Worm (Caenorhabditis elegans): ENCODE results near the gene nuo-5.
A peak's percentile ranks its signal among the peaks of the same experiment; 100 is the strongest.

nuo-5 gene

DNA sequence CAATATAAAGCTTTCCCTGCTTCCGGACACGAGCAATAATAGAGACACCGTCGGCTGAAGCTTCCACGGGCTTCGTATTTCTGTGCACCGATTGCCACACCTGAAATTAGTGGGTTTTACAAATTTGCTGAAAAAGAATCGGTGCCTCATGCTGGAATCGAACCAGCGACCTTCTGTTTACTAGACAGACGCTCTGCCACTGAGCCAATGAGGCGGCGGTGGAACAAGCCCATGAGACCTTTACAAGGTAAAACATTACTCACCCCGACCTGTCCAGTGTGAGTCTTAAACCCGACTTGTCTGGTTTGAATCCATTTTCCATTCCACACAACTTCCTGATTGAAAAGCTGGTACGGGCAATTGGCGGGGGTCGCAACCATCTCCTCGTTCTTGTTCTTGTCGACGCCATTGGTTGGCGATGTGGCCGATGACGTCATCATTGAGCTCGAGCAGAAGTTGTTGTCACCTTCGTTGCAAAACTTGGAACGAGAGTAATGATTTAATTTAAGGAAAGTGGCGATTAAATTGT lies 34.2 kb upstream of the nuo-5 start, which contains the start of gene ndx-2 (continued):
- TF ChIP-seq mdl-1 (tag; optimal IDR thresholded peaks at IDR 0.05) (no peak), tag-97 (GFP tag; IDR thresholded peaks at IDR 0.05) (no peak), snpc-4 (tag; optimal IDR thresholded peaks at IDR 0.05) (no peak), ztf-11 (tag; optimal IDR thresholded peaks at IDR 0.05) (no peak), hlh-30 (tag; optimal IDR thresholded peaks at IDR 0.05; ENCODE audit: insufficient read depth) (peak; percentile 6), ZK546.5 (tag; optimal IDR thresholded peaks at IDR 0.05) (no peak), fkh-10 (GFP tag; optimal IDR thresholded peaks at IDR 0.05) (no peak), arid-1 (GFP tag; conservative IDR thresholded peaks at IDR 0.05) (peak; percentile 54; the same call in 1 of the 2 replicates), hlh-11 (tag; optimal IDR thresholded peaks at IDR 0.05) (peak; percentile 10), ama-1 (optimal IDR thresholded peaks at IDR 0.05) (no peak), jun-1 (tag; optimal IDR thresholded peaks at IDR 0.05) (no peak), F37D6.2 (tag; optimal IDR thresholded peaks at IDR 0.05) (no peak), ceh-82 (tag; optimal IDR thresholded peaks at IDR 0.05) (no peak), F44E2.7 (GFP tag; IDR thresholded peaks at IDR 0.05) (peak; percentile 69; the same call in 1 of the 2 replicates), zfp-2 (tag; optimal IDR thresholded peaks at IDR 0.05) (no peak), nhr-10 (tag; optimal IDR thresholded peaks at IDR 0.05) (no peak), skn-1 (tag; optimal IDR thresholded peaks at IDR 0.05) (no peak), daf-12 (tag; optimal IDR thresholded peaks at IDR 0.05) (no peak), daf-16 (GFP tag; optimal IDR thresholded peaks at IDR 0.05) (peak in 1 of 2 experiments; percentile 57), daf-16 (tag; optimal IDR thresholded peaks at IDR 0.05) (peak; percentile 90), dmd-6 (GFP tag; IDR thresholded peaks at IDR 0.05) (peak; percentile 57), lin-29 (GFP tag; IDR thresholded peaks at IDR 0.05) (no peak), F26F4.8 (GFP tag; conservative IDR thresholded peaks at IDR 0.05) (peak; percentile 90), ceh-32 (tag; optimal IDR thresholded peaks at IDR 0.05; ENCODE audit: poor library complexity) (no peak), madf-9 (GFP tag; conservative IDR thresholded peaks at IDR 0.05) (peak; percentile 43; the same call in 1 of the 2 replicates), mxl-3 (GFP tag; optimal IDR thresholded peaks at IDR 0.05) (peak; percentile 17), set-16 (GFP tag; IDR thresholded peaks at IDR 0.05) (no peak), madf-5 (GFP tag; IDR thresholded peaks at IDR 0.05) (peak; percentile 51 to 83; a peak in 3 of 4 replicates), hif-1 (tag; optimal IDR thresholded peaks at IDR 0.05) (no peak), egl-43 (GFP tag; IDR thresholded peaks at IDR 0.05) (peak; percentile 90), mes-2 (tag; optimal IDR thresholded peaks at IDR 0.05; ENCODE audit: poor library complexity, severe bottlenecking) (peak; percentile 70), R02D3.7 (tag; optimal IDR thresholded peaks at IDR 0.05) (no peak), lir-3 (tag; optimal IDR thresholded peaks at IDR 0.05) (no peak), nhr-76 (tag; optimal IDR thresholded peaks at IDR 0.05) (no peak), nhr-111 (GFP tag; optimal IDR thresholded peaks at IDR 0.05) (peak; percentile 82), Y5F2A.4 (GFP tag; optimal IDR thresholded peaks at IDR 0.05) (peak; percentile 41), lin-38 (GFP tag; IDR thresholded peaks at IDR 0.05) (peak; percentile 85), zip-11 (GFP tag; IDR thresholded peaks at IDR 0.05) (no peak), saeg-2 (GFP tag; IDR thresholded peaks at IDR 0.05) (no peak), egl-27 (tag; optimal IDR thresholded peaks at IDR 0.05) (no peak), F49E8.2 (tag; optimal IDR thresholded peaks at IDR 0.05; ENCODE audit: borderline replicate concordance) (no peak), zag-1 (tag; optimal IDR thresholded peaks at IDR 0.05) (no peak), ceh-62 (tag; optimal IDR thresholded peaks at IDR 0.05) (no peak), tra-1 (GFP tag; IDR thresholded peaks at IDR 0.05) (peak; percentile 45; the same call in 1 of the 2 replicates), sdz-12 (GFP tag; optimal IDR thresholded peaks at IDR 0.05) (no peak), lsy-2 (tag; optimal IDR thresholded peaks at IDR 0.05) (no peak), vab-7 (GFP tag; IDR thresholded peaks at IDR 0.05) (0 out of 2 replicates have a peak, but pooled peaks have one; percentile 46), rbr-2 (tag; optimal IDR thresholded peaks at IDR 0.05) (peak; percentile 9), duxl-1 (tag; optimal IDR thresholded peaks at IDR 0.05; ENCODE audit: poor library complexity) (no peak), aly-2 (tag; optimal IDR thresholded peaks at IDR 0.05) (no peak), hmg-1.1 (GFP tag; IDR thresholded peaks at IDR 0.05) (no peak)

Data from whole organism, L4 larva.